Worm (Caenorhabditis elegans): ENCODE measurements around the gene spig-5.

- no peak for TF ChIP-seq ceh-24 (tag; optimal IDR thresholded peaks at IDR 0.05)
- no peak for TF ChIP-seq ceh-48 (tag; optimal IDR thresholded peaks at IDR 0.05)
- no peak for TF ChIP-seq pqm-1 (tag; optimal IDR thresholded peaks at IDR 0.05)
- no peak for TF ChIP-seq syd-9 (tag; optimal IDR thresholded peaks at IDR 0.05)
- TF ChIP-seq K09A11.1 (tag; optimal IDR thresholded peaks at IDR 0.05; ENCODE audit: insufficient read depth): no peak
- no peak for TF ChIP-seq nhr-11 (tag; optimal IDR thresholded peaks at IDR 0.05)
- no peak for TF ChIP-seq ama-1 (optimal IDR thresholded peaks at IDR 0.05)
- TF ChIP-seq C08G9.2 (tag; optimal IDR thresholded peaks at IDR 0.05): no peak
- TF ChIP-seq ets-4 (tag; optimal IDR thresholded peaks at IDR 0.05): no peak
- TF ChIP-seq nhr-232 (tag; optimal IDR thresholded peaks at IDR 0.05): no peak
- no peak for TF ChIP-seq lim-6 (tag; optimal IDR thresholded peaks at IDR 0.05)
- no peak for TF ChIP-seq sox-4 (tag; optimal IDR thresholded peaks at IDR 0.05)
- no peak for TF ChIP-seq zip-5 (tag; optimal IDR thresholded peaks at IDR 0.05)
These were observed 4.4 kb downstream of the spig-5 start, which contains the start of gene F14D7.8 for ce11 chrV:14312695-14313094.
